Fruit fly (Drosophila melanogaster) whole organism, pupa: ENCODE data around the gene mld.

Experiments used
- CG10348 ChIP-seq: fragments of 200-800 bp; sonication (Bioruptor generic); IDR thresholded peaks from 2 replicates; pipeline ENCODE4 v1.3.6; 2022; ENCODE audit warnings: missing biosample characterization, missing genetic modification characterization
- CG12605 ChIP-seq: fragments of 200-800 bp; sonication (Bioruptor generic); IDR thresholded peaks from 2 replicates; pipeline ENCODE4 v1.3.6; 2022; ENCODE audit warnings: missing biosample characterization, missing genetic modification characterization
- CG13204 ChIP-seq: fragments of 200-800 bp; sonication (Bioruptor generic); optimal IDR thresholded peaks from 2 replicates; lab custom pipeline; 2018; ENCODE audit warnings: missing biosample characterization, mild to moderate bottlenecking, missing genetic modification characterization, moderate library complexity
- CG14655 ChIP-seq: fragments of 200-800 bp; sonication (Bioruptor generic); optimal IDR thresholded peaks from 3 replicates; lab custom pipeline; 2017; ENCODE audit warnings: mild to moderate bottlenecking, missing biosample characterization, missing genetic modification reagents, missing genetic modification characterization
- CG15710 ChIP-seq: fragments of 200-800 bp; sonication (Bioruptor generic); optimal IDR thresholded peaks from 2 replicates; lab custom pipeline; 2018; ENCODE audit warnings: missing biosample characterization, mild to moderate bottlenecking, missing genetic modification characterization, moderate library complexity
- CG17806 ChIP-seq: fragments of 200-800 bp; sonication (Bioruptor generic); optimal IDR thresholded peaks from 2 replicates; lab custom pipeline; 2018; ENCODE audit warnings: missing biosample characterization, mild to moderate bottlenecking, missing genetic modification characterization, moderate library complexity
- CG32121 ChIP-seq: fragments of 200-800 bp; sonication (Bioruptor generic); IDR thresholded peaks from 2 replicates; pipeline ENCODE4 v1.3.6; 2022; ENCODE audit warnings: missing biosample characterization, missing genetic modification characterization
- CG34367 ChIP-seq: fragments of 200-800 bp; sonication (Bioruptor generic); optimal IDR thresholded peaks from 2 replicates; lab custom pipeline; 2018; ENCODE audit warnings: missing biosample characterization, mild to moderate bottlenecking, missing genetic modification characterization
- CG4496 ChIP-seq: fragments of 200-800 bp; sonication (Bioruptor generic); IDR thresholded peaks from 3 replicates; pipeline ENCODE4 v1.3.6; 2022; ENCODE audit warnings: missing biosample characterization, missing genetic modification characterization
- CG8159 ChIP-seq: fragments of 200-800 bp; sonication (Bioruptor generic); optimal IDR thresholded peaks from 3 replicates; lab custom pipeline; 2018; ENCODE audit warnings: missing biosample characterization, mild to moderate bottlenecking, missing genetic modification characterization, moderate library complexity
- CG8301 ChIP-seq: fragments of 200-800 bp; sonication (Bioruptor generic); optimal IDR thresholded peaks from 2 replicates; lab custom pipeline; 2018; ENCODE audit warnings: missing biosample characterization, mild to moderate bottlenecking, missing genetic modification characterization
- CG9948 ChIP-seq: fragments of 200-800 bp; sonication (Bioruptor generic); optimal IDR thresholded peaks from 2 replicates; lab custom pipeline; 2018; ENCODE audit warnings: missing biosample characterization, mild to moderate bottlenecking, missing genetic modification characterization, moderate library complexity
- D1 ChIP-seq: fragments of 200-800 bp; sonication (Bioruptor generic); optimal IDR thresholded peaks from 2 replicates; lab custom pipeline; 2018; ENCODE audit warnings: missing biosample characterization, mild to moderate bottlenecking, missing genetic modification characterization, moderate library complexity
- EcR ChIP-seq: fragments of 200-800 bp; sonication (Bioruptor generic); optimal IDR thresholded peaks from 3 replicates; lab custom pipeline; 2019; ENCODE audit warnings: missing biosample characterization, missing genetic modification characterization, mild to moderate bottlenecking, moderate library complexity, missing genetic modification reagents
- Ets98B ChIP-seq: fragments of 200-800 bp; sonication (Bioruptor generic); IDR thresholded peaks from 2 replicates; pipeline ENCODE4 v1.3.6; 2022; ENCODE audit warnings: missing biosample characterization, missing genetic modification characterization
- Pif1A ChIP-seq: fragments of 200-800 bp; sonication (Bioruptor generic); optimal IDR thresholded peaks from 3 replicates; lab custom pipeline; 2016; ENCODE audit warnings: missing biosample characterization, missing genetic modification characterization
- Pif1B ChIP-seq: fragments of 200-800 bp; sonication (Bioruptor generic); optimal IDR thresholded peaks from 3 replicates; lab custom pipeline; 2016; ENCODE audit warnings: missing biosample characterization, missing genetic modification characterization
- Snoo ChIP-seq: fragments of 200-800 bp; sonication (Bioruptor generic); optimal IDR thresholded peaks from 3 replicates; lab custom pipeline; 2017; ENCODE audit warnings: missing biosample characterization, mild to moderate bottlenecking, missing genetic modification characterization, inconsistent platforms
- fd96Ca ChIP-seq: fragments of 200-800 bp; sonication (Bioruptor generic); IDR thresholded peaks from 3 replicates; pipeline ENCODE4 v1.3.6; 2022; ENCODE audit warnings: missing biosample characterization, missing genetic modification characterization
- gl ChIP-seq: fragments of 200-800 bp; sonication (Bioruptor generic); optimal IDR thresholded peaks from 2 replicates; lab custom pipeline; 2018; ENCODE audit warnings: missing biosample characterization, mild to moderate bottlenecking, missing genetic modification characterization
- rn ChIP-seq: fragments of 200-800 bp; sonication (Bioruptor generic); IDR thresholded peaks from 2 replicates; pipeline ENCODE4 v1.3.6; 2022; ENCODE audit warnings: missing biosample characterization, missing genetic modification characterization

Gene mld

DNA sequence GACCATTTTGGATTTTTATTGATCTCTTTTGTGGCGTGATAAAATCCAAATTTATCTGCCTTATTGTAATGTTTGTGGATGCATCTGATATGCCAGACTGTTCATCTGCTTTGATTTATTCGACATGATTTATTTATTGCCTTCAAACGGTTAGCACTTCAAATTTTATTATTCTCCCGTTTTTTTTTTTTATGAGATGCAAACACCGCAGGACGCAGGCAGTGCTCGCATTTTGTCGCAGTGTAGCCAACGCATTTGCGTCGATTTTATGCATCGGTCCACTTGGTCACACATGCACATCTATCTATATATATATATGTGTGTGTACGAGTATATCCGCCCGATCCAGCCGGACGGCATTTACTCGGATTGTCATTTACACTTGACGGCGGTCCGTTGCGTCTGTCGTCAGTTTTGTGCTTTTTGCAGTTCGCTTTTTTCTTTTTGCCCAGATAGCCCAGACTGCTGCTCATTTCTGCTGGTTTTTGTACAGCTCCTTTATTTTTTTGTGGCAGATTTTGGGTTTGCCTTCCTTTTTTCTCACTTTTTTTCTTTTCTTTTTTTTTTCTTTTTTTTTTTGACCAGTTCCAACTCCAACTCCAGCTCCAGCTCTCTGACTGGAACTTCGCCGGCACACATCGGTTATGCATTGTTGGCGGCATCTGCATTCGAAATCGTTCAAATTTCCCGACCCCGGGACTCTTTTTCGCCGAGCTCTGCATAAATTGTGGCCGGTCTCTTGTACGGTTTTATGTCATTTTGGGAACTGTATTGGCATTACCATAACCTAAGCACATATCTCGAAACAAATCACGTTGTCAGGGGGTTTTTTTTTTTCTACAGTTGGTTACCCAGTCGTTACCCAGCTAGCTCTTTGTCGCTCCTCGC lies 28.6 kb downstream of the mld start:
- peak; percentile 53 for TF ChIP-seq fd96Ca
- peak; percentile 84 for TF ChIP-seq Snoo (tag; lab: Kevin White, UChicago)
- peak; percentile 74 for TF ChIP-seq CG4496 (GFP tag; lab: Robert Waterston, UW)
- peak; percentile 32 for TF ChIP-seq CG9948 (tag; lab: Kevin White, UChicago)
- peak; percentile 83 for TF ChIP-seq CG13204 (GFP tag; lab: Kevin White, UChicago)
- peak; percentile 25 for TF ChIP-seq CG14655
- TF ChIP-seq Pif1B (GFP tag; lab: Kevin White, UChicago): peak; percentile 77
- peak; percentile 73 for TF ChIP-seq Ets98B (GFP tag; lab: Robert Waterston, UW)
- no peak for TF ChIP-seq CG10348 (GFP tag; lab: Robert Waterston, UW)
- TF ChIP-seq EcR (GFP tag; lab: Kevin White, UChicago): peak; percentile 18
- peak; percentile 10 for TF ChIP-seq CG8301 (tag; lab: Kevin White, UChicago)
- peak; percentile 71 for TF ChIP-seq gl (tag; lab: Kevin White, UChicago)
- TF ChIP-seq CG8159: peak; percentile 64
- TF ChIP-seq CG12605 (GFP tag; lab: Robert Waterston, UW): peak; percentile 89; the same call in 1 of the 2 replicates
- TF ChIP-seq D1 (tag; lab: Kevin White, UChicago): peak; percentile 25
- TF ChIP-seq rn: peak; percentile 47; the same call in 1 of the 2 replicates
- peak; percentile 59; the same call in 1 of the 2 replicates for TF ChIP-seq CG32121
- TF ChIP-seq CG34367 (tag; lab: Kevin White, UChicago): peak; percentile 36
- TF ChIP-seq CG17806 (tag; lab: Kevin White, UChicago): peak; percentile 58
- TF ChIP-seq CG15710 (tag; lab: Kevin White, UChicago): peak; percentile 60
- peak; percentile 91 for TF ChIP-seq Pif1A (GFP tag; lab: Kevin White, UChicago)

DNA sequence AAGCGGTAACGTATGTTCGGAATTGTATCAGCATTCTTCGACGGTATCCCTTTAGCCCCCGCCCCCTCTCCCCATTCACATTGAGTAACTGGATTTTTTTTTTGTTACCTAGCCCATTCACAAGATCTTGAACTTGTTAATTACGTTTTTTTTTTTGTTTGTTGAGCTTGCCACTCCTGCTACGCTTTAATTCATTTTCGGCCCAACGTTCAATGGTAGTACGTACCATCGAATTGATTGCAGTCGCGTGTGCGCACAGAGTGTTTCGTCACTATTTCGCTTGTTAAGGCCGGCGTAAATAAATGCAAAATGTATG lies 29.2 kb downstream of the mld start:
- TF ChIP-seq CG32121 (no peak), CG4496 (GFP tag; lab: Robert Waterston, UW) (no peak), CG9948 (tag; lab: Kevin White, UChicago) (no peak), EcR (GFP tag; lab: Kevin White, UChicago) (no peak), Pif1B (GFP tag; lab: Kevin White, UChicago) (no peak)

dm6 chr3R:24620569-24620968 lies 35.1 kb downstream of the mld start:
- no peak for TF ChIP-seq CG32121

DNA sequence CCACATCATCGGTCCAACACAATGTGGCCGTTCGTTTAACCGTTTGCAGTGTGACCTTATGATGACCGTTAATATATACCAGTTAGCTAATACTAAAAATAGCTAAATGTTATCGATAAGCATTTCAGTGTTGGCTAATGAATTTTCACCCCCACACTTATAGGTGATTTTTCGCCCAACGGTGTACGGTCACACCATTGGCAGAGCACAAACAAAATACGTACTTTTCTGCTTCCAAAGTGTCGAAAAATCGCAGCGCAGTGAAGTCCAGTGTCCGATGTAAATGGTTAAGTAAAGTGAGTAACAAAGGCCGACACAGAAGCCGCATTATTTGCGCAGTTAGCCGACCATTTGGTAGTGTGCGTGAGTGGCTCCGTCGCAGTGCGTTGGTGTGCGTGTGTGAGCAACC lies 40.1 kb downstream of the mld start, which contains the start of the genes Syx18 and atl:
Syx18 (minus strand) TSS at position 46 of the 409 bp plus-strand sequence.
atl (plus strand) TSS at position 155 of the 409 bp plus-strand sequence.
- TF ChIP-seq Pif1B (GFP tag; lab: Kevin White, UChicago) (no peak), CG15710 (tag; lab: Kevin White, UChicago) (no peak), EcR (GFP tag; lab: Kevin White, UChicago) (peak; percentile 47)

- TF ChIP-seq fd96Ca (peak; percentile 12; the same call in 1 of the 3 replicates), CG4496 (GFP tag; lab: Robert Waterston, UW) (peak; percentile 47; the same call in 1 of the 3 replicates), Ets98B (GFP tag; lab: Robert Waterston, UW) (no peak; the same call in 1 of the 2 replicates), EcR (GFP tag; lab: Kevin White, UChicago) (peak; percentile 7), CG12605 (GFP tag; lab: Robert Waterston, UW) (0 out of 2 replicates have a peak, but pooled peaks have one; percentile 26), CG17806 (tag; lab: Kevin White, UChicago) (peak; percentile 1), CG8159 (peak; percentile 27), CG8301 (tag; lab: Kevin White, UChicago) (peak; percentile 17), CG32121 (peak; percentile 29; the same call in 1 of the 2 replicates), D1 (tag; lab: Kevin White, UChicago) (no peak)
- TF ChIP-seq, all 21 proteins: peak for 8
These were observed 40.6 kb downstream of the mld start for dm6 chr3R:24626003-24626486.

dm6 chr3R:24626667-24627066 lies 41.2 kb downstream of the mld start:
- no peak for TF ChIP-seq CG8159
- TF ChIP-seq Snoo (tag; lab: Kevin White, UChicago): no peak
- no peak for TF ChIP-seq Pif1B (GFP tag; lab: Kevin White, UChicago)
- no peak for TF ChIP-seq Pif1A (GFP tag; lab: Kevin White, UChicago)
- TF ChIP-seq, all 21 proteins: peak for 0
